Fruit fly (Drosophila melanogaster) whole organism, pupa: ENCODE results near the gene JMJD5.

Experiments used
- CG10348 ChIP-seq: fragments of 200-800 bp; sonication (Bioruptor generic); IDR thresholded peaks from 2 replicates; pipeline ENCODE4 v1.3.6; 2022; ENCODE audit warnings: missing biosample characterization, missing genetic modification characterization
- CG12605 ChIP-seq: fragments of 200-800 bp; sonication (Bioruptor generic); IDR thresholded peaks from 2 replicates; pipeline ENCODE4 v1.3.6; 2022; ENCODE audit warnings: missing biosample characterization, missing genetic modification characterization
- CG13204 ChIP-seq: fragments of 200-800 bp; sonication (Bioruptor generic); optimal IDR thresholded peaks from 2 replicates; lab custom pipeline; 2018; ENCODE audit warnings: missing biosample characterization, mild to moderate bottlenecking, missing genetic modification characterization, moderate library complexity
- CG14655 ChIP-seq: fragments of 200-800 bp; sonication (Bioruptor generic); optimal IDR thresholded peaks from 3 replicates; lab custom pipeline; 2017; ENCODE audit warnings: mild to moderate bottlenecking, missing biosample characterization, missing genetic modification reagents, missing genetic modification characterization
- CG15710 ChIP-seq: fragments of 200-800 bp; sonication (Bioruptor generic); optimal IDR thresholded peaks from 2 replicates; lab custom pipeline; 2018; ENCODE audit warnings: missing biosample characterization, mild to moderate bottlenecking, missing genetic modification characterization, moderate library complexity
- CG17806 ChIP-seq: fragments of 200-800 bp; sonication (Bioruptor generic); optimal IDR thresholded peaks from 2 replicates; lab custom pipeline; 2018; ENCODE audit warnings: missing biosample characterization, mild to moderate bottlenecking, missing genetic modification characterization, moderate library complexity
- CG32121 ChIP-seq: fragments of 200-800 bp; sonication (Bioruptor generic); IDR thresholded peaks from 2 replicates; pipeline ENCODE4 v1.3.6; 2022; ENCODE audit warnings: missing biosample characterization, missing genetic modification characterization
- CG34367 ChIP-seq: fragments of 200-800 bp; sonication (Bioruptor generic); optimal IDR thresholded peaks from 2 replicates; lab custom pipeline; 2018; ENCODE audit warnings: missing biosample characterization, mild to moderate bottlenecking, missing genetic modification characterization
- CG4496 ChIP-seq: fragments of 200-800 bp; sonication (Bioruptor generic); IDR thresholded peaks from 3 replicates; pipeline ENCODE4 v1.3.6; 2022; ENCODE audit warnings: missing biosample characterization, missing genetic modification characterization
- CG8159 ChIP-seq: fragments of 200-800 bp; sonication (Bioruptor generic); optimal IDR thresholded peaks from 3 replicates; lab custom pipeline; 2018; ENCODE audit warnings: missing biosample characterization, mild to moderate bottlenecking, missing genetic modification characterization, moderate library complexity
- CG8301 ChIP-seq: fragments of 200-800 bp; sonication (Bioruptor generic); optimal IDR thresholded peaks from 2 replicates; lab custom pipeline; 2018; ENCODE audit warnings: missing biosample characterization, mild to moderate bottlenecking, missing genetic modification characterization
- CG9948 ChIP-seq: fragments of 200-800 bp; sonication (Bioruptor generic); optimal IDR thresholded peaks from 2 replicates; lab custom pipeline; 2018; ENCODE audit warnings: missing biosample characterization, mild to moderate bottlenecking, missing genetic modification characterization, moderate library complexity
- D1 ChIP-seq: fragments of 200-800 bp; sonication (Bioruptor generic); optimal IDR thresholded peaks from 2 replicates; lab custom pipeline; 2018; ENCODE audit warnings: missing biosample characterization, mild to moderate bottlenecking, missing genetic modification characterization, moderate library complexity
- EcR ChIP-seq: fragments of 200-800 bp; sonication (Bioruptor generic); optimal IDR thresholded peaks from 3 replicates; lab custom pipeline; 2019; ENCODE audit warnings: missing biosample characterization, missing genetic modification characterization, mild to moderate bottlenecking, moderate library complexity, missing genetic modification reagents
- Ets98B ChIP-seq: fragments of 200-800 bp; sonication (Bioruptor generic); IDR thresholded peaks from 2 replicates; pipeline ENCODE4 v1.3.6; 2022; ENCODE audit warnings: missing biosample characterization, missing genetic modification characterization
- Pif1A ChIP-seq: fragments of 200-800 bp; sonication (Bioruptor generic); optimal IDR thresholded peaks from 3 replicates; lab custom pipeline; 2016; ENCODE audit warnings: missing biosample characterization, missing genetic modification characterization
- Pif1B ChIP-seq: fragments of 200-800 bp; sonication (Bioruptor generic); optimal IDR thresholded peaks from 3 replicates; lab custom pipeline; 2016; ENCODE audit warnings: missing biosample characterization, missing genetic modification characterization
- Snoo ChIP-seq: fragments of 200-800 bp; sonication (Bioruptor generic); optimal IDR thresholded peaks from 3 replicates; lab custom pipeline; 2017; ENCODE audit warnings: missing biosample characterization, mild to moderate bottlenecking, missing genetic modification characterization, inconsistent platforms
- fd96Ca ChIP-seq: fragments of 200-800 bp; sonication (Bioruptor generic); IDR thresholded peaks from 3 replicates; pipeline ENCODE4 v1.3.6; 2022; ENCODE audit warnings: missing biosample characterization, missing genetic modification characterization
- gl ChIP-seq: fragments of 200-800 bp; sonication (Bioruptor generic); optimal IDR thresholded peaks from 2 replicates; lab custom pipeline; 2018; ENCODE audit warnings: missing biosample characterization, mild to moderate bottlenecking, missing genetic modification characterization
- rn ChIP-seq: fragments of 200-800 bp; sonication (Bioruptor generic); IDR thresholded peaks from 2 replicates; pipeline ENCODE4 v1.3.6; 2022; ENCODE audit warnings: missing biosample characterization, missing genetic modification characterization

Gene JMJD5

dm6 chr3L:796926-797802 lies 44.0 kb downstream of the JMJD5 start:
- TF ChIP-seq D1 (tag; lab: Kevin White, UChicago): no peak
- no peak for TF ChIP-seq EcR
- no peak for TF ChIP-seq Pif1B (GFP tag; lab: Kevin White, UChicago)
- no peak for TF ChIP-seq fd96Ca (GFP tag; lab: Robert Waterston, UW)
- no peak for TF ChIP-seq Ets98B
- TF ChIP-seq CG12605 (GFP tag; lab: Robert Waterston, UW): 0 out of 2 replicates have a peak, but pooled peaks have one; percentile 23
- peak; percentile 70 for TF ChIP-seq CG8159
- TF ChIP-seq Snoo (tag; lab: Kevin White, UChicago): peak; percentile 26
- peak; percentile 5 for TF ChIP-seq CG13204 (GFP tag; lab: Kevin White, UChicago)
- peak; percentile 43 for TF ChIP-seq Pif1A
- TF ChIP-seq CG14655: peak; percentile 45
- no peak for TF ChIP-seq gl (tag; lab: Kevin White, UChicago)
- peak; percentile 43 for TF ChIP-seq CG9948 (tag; lab: Kevin White, UChicago)
- TF ChIP-seq CG8301 (tag; lab: Kevin White, UChicago): peak; percentile 27
- no peak for TF ChIP-seq CG32121
- TF ChIP-seq rn (GFP tag; lab: Robert Waterston, UW): no peak
- TF ChIP-seq CG10348 (GFP tag; lab: Robert Waterston, UW): no peak
- no peak for TF ChIP-seq CG34367 (tag; lab: Kevin White, UChicago)
- TF ChIP-seq CG4496 (GFP tag; lab: Robert Waterston, UW): 0 out of 3 replicates have a peak, but pooled peaks have one; percentile 20
- TF ChIP-seq CG17806 (tag; lab: Kevin White, UChicago): peak; percentile 59
- TF ChIP-seq CG15710: peak; percentile 14

DNA sequence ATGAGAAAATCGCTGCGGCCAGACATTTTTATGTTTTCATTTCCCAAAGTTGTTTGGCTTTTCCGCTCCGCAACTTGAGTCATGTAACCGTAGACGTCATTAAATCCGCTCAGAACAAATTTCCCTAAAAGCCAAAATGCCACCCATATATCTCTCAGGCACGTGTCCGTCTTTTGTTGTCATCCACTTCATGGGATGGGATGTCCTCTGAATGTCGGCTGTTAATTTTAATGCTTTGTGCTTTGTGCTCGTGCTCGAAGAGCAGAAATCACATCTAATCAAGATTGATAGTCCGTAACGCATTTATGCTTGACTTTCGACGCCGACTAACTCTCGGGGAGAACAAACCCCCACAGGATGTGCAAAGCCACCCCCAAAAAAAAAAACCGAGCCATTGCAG lies 46.2 kb downstream of the JMJD5 start:
- TF ChIP-seq CG15710 (no peak), gl (tag; lab: Kevin White, UChicago) (no peak), Pif1A (no peak), Pif1B (GFP tag; lab: Kevin White, UChicago) (no peak), CG4496 (GFP tag; lab: Robert Waterston, UW) (no peak), EcR (no peak), CG12605 (GFP tag; lab: Robert Waterston, UW) (no peak), Ets98B (no peak), Snoo (tag; lab: Kevin White, UChicago) (no peak), CG8159 (no peak), CG14655 (no peak), CG13204 (GFP tag; lab: Kevin White, UChicago) (no peak)
- TF ChIP-seq, all 21 proteins: peak for 0

- TF ChIP-seq rn (GFP tag; lab: Robert Waterston, UW): no peak
- TF ChIP-seq CG17806 (tag; lab: Kevin White, UChicago): no peak
- no peak for TF ChIP-seq D1 (tag; lab: Kevin White, UChicago)
- TF ChIP-seq CG34367 (tag; lab: Kevin White, UChicago): no peak
- TF ChIP-seq Ets98B: peak; percentile 75
- TF ChIP-seq CG8301 (tag; lab: Kevin White, UChicago): peak; percentile 47
- TF ChIP-seq EcR: no peak
- TF ChIP-seq Snoo (tag; lab: Kevin White, UChicago): no peak
- no peak for TF ChIP-seq CG12605 (GFP tag; lab: Robert Waterston, UW)
- no peak for TF ChIP-seq fd96Ca (GFP tag; lab: Robert Waterston, UW)
- peak; percentile 74 for TF ChIP-seq CG32121
- TF ChIP-seq CG15710: no peak
- TF ChIP-seq CG13204 (GFP tag; lab: Kevin White, UChicago): no peak
- no peak for TF ChIP-seq CG10348 (GFP tag; lab: Robert Waterston, UW)
- TF ChIP-seq CG8159: no peak
- TF ChIP-seq CG14655: peak; percentile 60
- TF ChIP-seq gl (tag; lab: Kevin White, UChicago): no peak
- TF ChIP-seq Pif1B (GFP tag; lab: Kevin White, UChicago): no peak
- no peak for TF ChIP-seq Pif1A
- 0 out of 3 replicates have a peak, but pooled peaks have one; percentile 71 for TF ChIP-seq CG4496 (GFP tag; lab: Robert Waterston, UW)
- TF ChIP-seq CG9948 (tag; lab: Kevin White, UChicago): no peak
- TF ChIP-seq, all 21 proteins: peak for 5
Observed at dm6 chr3L:794462-794861, 46.7 kb downstream of the JMJD5 start.

dm6 chr3L:793733-794320 lies 47.3 kb downstream of the JMJD5 start:
- TF ChIP-seq CG8159: no peak
- no peak for TF ChIP-seq Snoo (tag; lab: Kevin White, UChicago)
- TF ChIP-seq D1 (tag; lab: Kevin White, UChicago): no peak
- TF ChIP-seq fd96Ca (GFP tag; lab: Robert Waterston, UW): no peak; the same call in 2 of the 3 replicates
- TF ChIP-seq CG15710: no peak
- 0 out of 2 replicates have a peak, but pooled peaks have one; percentile 38 for TF ChIP-seq CG12605 (GFP tag; lab: Robert Waterston, UW)
- TF ChIP-seq rn (GFP tag; lab: Robert Waterston, UW): no peak
- peak; percentile 56 for TF ChIP-seq CG4496 (GFP tag; lab: Robert Waterston, UW)
- TF ChIP-seq CG17806 (tag; lab: Kevin White, UChicago): no peak
- TF ChIP-seq Ets98B: peak; percentile 56
- TF ChIP-seq gl (tag; lab: Kevin White, UChicago): no peak
- no peak for TF ChIP-seq CG34367 (tag; lab: Kevin White, UChicago)
- peak; percentile 36 for TF ChIP-seq Pif1A
- peak; percentile 61 for TF ChIP-seq CG8301 (tag; lab: Kevin White, UChicago)
- no peak for TF ChIP-seq EcR
- TF ChIP-seq CG9948 (tag; lab: Kevin White, UChicago): no peak
- TF ChIP-seq CG10348 (GFP tag; lab: Robert Waterston, UW): no peak
- TF ChIP-seq CG14655: peak; percentile 68
- no peak for TF ChIP-seq CG13204 (GFP tag; lab: Kevin White, UChicago)
- peak; percentile 15 for TF ChIP-seq Pif1B (GFP tag; lab: Kevin White, UChicago)
- peak; percentile 57; the same call in 1 of the 2 replicates for TF ChIP-seq CG32121
- TF ChIP-seq, all 21 proteins: peak for 8
